Fruit fly (Drosophila melanogaster) whole organism, embryonic: ENCODE data around the gene Art8.

ENCODE experiments used
- Ada2b ChIP-seq: fragments of 200-800 bp; sonication (Bioruptor generic); IDR thresholded peaks from 2 replicates; pipeline ENCODE4 v1.3.6; 2022; ENCODE audit warnings: missing biosample characterization, missing genetic modification characterization
- Atf3 ChIP-seq: fragments of 200-800 bp; sonication (Bioruptor generic); optimal IDR thresholded peaks from 3 replicates; lab custom pipeline; 2016; ENCODE audit warnings: missing biosample characterization, missing genetic modification characterization
- B-H2 ChIP-seq: fragments of 200-800 bp; sonication (Bioruptor generic); optimal IDR thresholded peaks from 2 replicates; lab custom pipeline; 2018; ENCODE audit warnings: missing biosample characterization, mild to moderate bottlenecking, missing genetic modification characterization
- Bdp1 ChIP-seq: fragments of 200-800 bp; sonication (Bioruptor generic); optimal IDR thresholded peaks from 3 replicates; lab custom pipeline; 2016; ENCODE audit warnings: missing biosample characterization, missing genetic modification characterization
- Blimp-1 ChIP-seq: fragments of 200-800 bp; sonication (Bioruptor generic); optimal IDR thresholded peaks from 3 replicates; lab custom pipeline; 2018; ENCODE audit warnings: missing biosample characterization, missing genetic modification characterization, mild to moderate bottlenecking, moderate library complexity, missing genetic modification reagents
- CG10959 ChIP-seq: fragments of 200-800 bp; sonication (Bioruptor generic); IDR thresholded peaks from 2 replicates; pipeline ENCODE4 v1.3.6; 2022; ENCODE audit warnings: missing biosample characterization, missing genetic modification characterization
- CG10979 ChIP-seq: fragments of 200-800 bp; sonication (Bioruptor generic); optimal IDR thresholded peaks from 2 replicates; lab custom pipeline; 2018; ENCODE audit warnings: missing biosample characterization, mild to moderate bottlenecking, missing genetic modification characterization, moderate library complexity
- CG11398 ChIP-seq: fragments of 200-800 bp; sonication (Bioruptor generic); optimal IDR thresholded peaks from 2 replicates; lab custom pipeline; 2016; ENCODE audit warnings: missing biosample characterization, missing genetic modification characterization
- CG11695 ChIP-seq: fragments of 200-800 bp; sonication (Bioruptor generic); IDR thresholded peaks from 3 replicates; pipeline ENCODE4 v1.3.6; 2022; ENCODE audit warnings: missing biosample characterization, missing genetic modification characterization
- CG11723 ChIP-seq: fragments of 200-800 bp; sonication (Bioruptor generic); optimal IDR thresholded peaks from 2 replicates; lab custom pipeline; 2017; ENCODE audit warnings: missing biosample characterization, mild to moderate bottlenecking, missing genetic modification characterization
- CG12236 ChIP-seq: fragments of 200-800 bp; sonication (Bioruptor generic); optimal IDR thresholded peaks from 2 replicates; lab custom pipeline; 2016; ENCODE audit warnings: missing biosample characterization, missing genetic modification characterization
- CG12299 ChIP-seq: fragments of 200-800 bp; sonication (Bioruptor generic); optimal IDR thresholded peaks from 2 replicates; lab custom pipeline; 2018; ENCODE audit warnings: missing biosample characterization, mild to moderate bottlenecking, missing genetic modification characterization
- CG12744 ChIP-seq: fragments of 200-800 bp; sonication (Bioruptor generic); optimal IDR thresholded peaks from 2 replicates; lab custom pipeline; 2016; ENCODE audit warnings: missing biosample characterization, missing genetic modification characterization
- CG13424 ChIP-seq: fragments of 200-800 bp; sonication (Bioruptor generic); optimal IDR thresholded peaks from 2 replicates; lab custom pipeline; 2019; ENCODE audit warnings: missing biosample characterization, mild to moderate bottlenecking, missing genetic modification characterization, moderate library complexity
- CG13894 ChIP-seq: fragments of 200-800 bp; sonication (Bioruptor generic); optimal IDR thresholded peaks from 3 replicates; lab custom pipeline; 2018; ENCODE audit warnings: missing biosample characterization, mild to moderate bottlenecking, missing genetic modification characterization, moderate library complexity
- CG14441 ChIP-seq: fragments of 200-800 bp; sonication (Bioruptor generic); IDR thresholded peaks from 2 replicates; pipeline ENCODE4 v1.3.6; 2022; ENCODE audit warnings: missing biosample characterization, missing genetic modification characterization
- CG15696 ChIP-seq: fragments of 200-800 bp; sonication (Bioruptor generic); optimal IDR thresholded peaks from 2 replicates; lab custom pipeline; 2019; ENCODE audit warnings: missing biosample characterization, mild to moderate bottlenecking, missing genetic modification characterization, moderate library complexity
- CG17912 ChIP-seq: fragments of 200-800 bp; sonication (Bioruptor generic); optimal IDR thresholded peaks from 2 replicates; lab custom pipeline; 2018; ENCODE audit warnings: missing biosample characterization, mild to moderate bottlenecking, missing genetic modification characterization
- CG18262 ChIP-seq: fragments of 200-800 bp; optimal IDR thresholded peaks from 3 replicates; lab custom pipeline; 2019; ENCODE audit warnings: missing biosample characterization, mild to moderate bottlenecking, missing genetic modification characterization, moderate library complexity
- CG18764 ChIP-seq: fragments of 200-800 bp; sonication (Bioruptor generic); optimal IDR thresholded peaks from 3 replicates; lab custom pipeline; 2016; ENCODE audit warnings: missing biosample characterization, missing genetic modification characterization
- CG2116 ChIP-seq: fragments of 200-800 bp; sonication (Bioruptor generic); optimal IDR thresholded peaks from 3 replicates; lab custom pipeline; 2018; ENCODE audit warnings: missing biosample characterization, mild to moderate bottlenecking, missing genetic modification characterization
- CG33557 ChIP-seq: fragments of 200-800 bp; sonication (Bioruptor generic); optimal IDR thresholded peaks from 2 replicates; lab custom pipeline; 2019; ENCODE audit warnings: missing biosample characterization, mild to moderate bottlenecking, missing genetic modification characterization, moderate library complexity
- CG34422 ChIP-seq: fragments of 200-800 bp; sonication (Bioruptor generic); IDR thresholded peaks from 3 replicates; pipeline ENCODE4 v1.3.6; 2022; ENCODE audit warnings: missing biosample characterization, missing genetic modification characterization
- CG4360 ChIP-seq: fragments of 200-800 bp; sonication (Bioruptor generic); IDR thresholded peaks from 2 replicates; pipeline ENCODE4 v1.3.6; 2022; ENCODE audit warnings: missing biosample characterization, missing genetic modification characterization
- CG4617 ChIP-seq: fragments of 200-800 bp; sonication (Bioruptor generic); optimal IDR thresholded peaks from 3 replicates; lab custom pipeline; 2016; ENCODE audit warnings: missing biosample characterization, missing genetic modification characterization, borderline replicate concordance
- CG6683 ChIP-seq: fragments of 200-800 bp; sonication (Bioruptor generic); optimal IDR thresholded peaks from 2 replicates; lab custom pipeline; 2017; ENCODE audit warnings: missing biosample characterization, mild to moderate bottlenecking, missing genetic modification characterization, missing genetic modification reagents
- CG6765 ChIP-seq: fragments of 200-800 bp; sonication (Bioruptor generic); optimal IDR thresholded peaks from 3 replicates; lab custom pipeline; 2017; ENCODE audit warnings: missing biosample characterization, mild to moderate bottlenecking, missing genetic modification characterization
- CG6854 ChIP-seq: fragments of 200-800 bp; sonication (Bioruptor generic); optimal IDR thresholded peaks from 3 replicates; lab custom pipeline; 2017; ENCODE audit warnings: missing biosample characterization, mild to moderate bottlenecking, missing genetic modification characterization
- CG7271 ChIP-seq: fragments of 200-800 bp; sonication (Bioruptor generic); optimal IDR thresholded peaks from 2 replicates; lab custom pipeline; 2018; ENCODE audit warnings: missing biosample characterization, mild to moderate bottlenecking, missing genetic modification characterization, moderate library complexity
- CG7556 ChIP-seq: fragments of 200-800 bp; sonication (Bioruptor generic); optimal IDR thresholded peaks from 2 replicates; lab custom pipeline; 2017; ENCODE audit warnings: missing biosample characterization, mild to moderate bottlenecking, missing genetic modification characterization
- CG8388 ChIP-seq: fragments of 200-800 bp; sonication (Bioruptor generic); optimal IDR thresholded peaks from 2 replicates; lab custom pipeline; 2019; ENCODE audit warnings: missing biosample characterization, mild to moderate bottlenecking, missing genetic modification characterization, moderate library complexity
- Doc3 ChIP-seq: fragments of 200-800 bp; sonication (Bioruptor generic); IDR thresholded peaks from 3 replicates; pipeline ENCODE4 v1.3.6; 2022; ENCODE audit warnings: missing biosample characterization, missing genetic modification characterization; ENCODE audit not compliant: partially characterized antibody
- Gug ChIP-seq: fragments of 200-800 bp; sonication (Bioruptor generic); IDR thresholded peaks from 4 replicates; pipeline ENCODE4 v1.3.6; 2022; ENCODE audit warnings: missing biosample characterization, missing genetic modification characterization
- Jarid2 ChIP-seq: fragments of 200-800 bp; sonication (Bioruptor generic); optimal IDR thresholded peaks from 3 replicates; lab custom pipeline; 2017; ENCODE audit warnings: mild to moderate bottlenecking, missing biosample characterization, missing genetic modification reagents, missing genetic modification characterization
- Max ChIP-seq: fragments of 200-800 bp; sonication (Bioruptor generic); optimal IDR thresholded peaks from 2 replicates; lab custom pipeline; 2016; ENCODE audit warnings: missing biosample characterization, mild to moderate bottlenecking, missing genetic modification characterization
- Poxn ChIP-seq: fragments of 200-800 bp; sonication (Bioruptor generic); IDR thresholded peaks from 2 replicates; pipeline ENCODE4 v1.3.6; 2022; ENCODE audit warnings: missing biosample characterization, missing genetic modification characterization
- cad ChIP-seq: fragments of >200 bp; optimal IDR thresholded peaks from 2 replicates; lab custom pipeline; 2017; ENCODE audit warnings: missing biosample characterization, missing genetic modification characterization
- dan ChIP-seq: fragments of 200-800 bp; sonication (Bioruptor generic); IDR thresholded peaks from 2 replicates; pipeline ENCODE4 v1.3.6; 2022; ENCODE audit warnings: missing biosample characterization, missing genetic modification characterization
- gsb-n ChIP-seq: fragments of 200-800 bp; sonication (Bioruptor generic); optimal IDR thresholded peaks from 3 replicates; lab custom pipeline; 2018; ENCODE audit warnings: missing biosample characterization, mild to moderate bottlenecking, missing genetic modification characterization
- ind ChIP-seq: fragments of 200-800 bp; sonication (Bioruptor generic); optimal IDR thresholded peaks from 3 replicates; lab custom pipeline; 2016; ENCODE audit warnings: missing biosample characterization, missing genetic modification characterization
- insv ChIP-seq, 2 experiments: fragments of 200-800 bp; sonication (Bioruptor generic); optimal IDR thresholded peaks; 3 replicates each; lab custom pipeline; 2016 to 2018; ENCODE audit warnings: missing biosample characterization in 2 of 2, missing genetic modification characterization in 2 of 2
- knrl ChIP-seq: fragments of 200-800 bp; sonication (Bioruptor generic); IDR thresholded peaks from 3 replicates; pipeline ENCODE4 v1.3.6; 2022; ENCODE audit warnings: missing biosample characterization, missing genetic modification characterization; ENCODE audit not compliant: partially characterized antibody
- mld ChIP-seq: fragments of 200-800 bp; sonication (Bioruptor generic); IDR thresholded peaks from 3 replicates; pipeline ENCODE4 v1.3.6; 2022; ENCODE audit warnings: missing biosample characterization, missing genetic modification characterization; ENCODE audit not compliant: partially characterized antibody
- nerfin-1 ChIP-seq: fragments of 200-800 bp; sonication (Bioruptor generic); optimal IDR thresholded peaks from 3 replicates; lab custom pipeline; 2019; ENCODE audit warnings: missing biosample characterization, mild to moderate bottlenecking, missing genetic modification characterization, moderate library complexity
- onecut ChIP-seq: fragments of 200-800 bp; sonication (Bioruptor generic); IDR thresholded peaks from 2 replicates; pipeline ENCODE4 v1.3.6; 2022; ENCODE audit warnings: missing biosample characterization, missing genetic modification characterization
- row ChIP-seq: fragments of 200-800 bp; sonication (Bioruptor generic); IDR thresholded peaks from 3 replicates; pipeline ENCODE4 v1.3.6; 2022; ENCODE audit warnings: missing biosample characterization, missing genetic modification characterization
- so ChIP-seq: fragments of 200-800 bp; sonication (Bioruptor generic); IDR thresholded peaks from 3 replicates; pipeline ENCODE4 v1.3.6; 2022; ENCODE audit warnings: missing biosample characterization, missing genetic modification characterization
- zen2 ChIP-seq: fragments of 200-800 bp; sonication (Bioruptor generic); IDR thresholded peaks from 3 replicates; pipeline ENCODE4 v1.3.6; 2022; ENCODE audit warnings: missing biosample characterization, missing genetic modification characterization; ENCODE audit not compliant: partially characterized antibody

Art8 gene

dm6 chr2L:11057333-11058110 is 46.6 kb upstream of the Art8 start (continued):
- no peak for TF ChIP-seq zen2
- TF ChIP-seq so (GFP tag; lab: Robert Waterston, UW), result peak; percentile 74
- TF ChIP-seq Blimp-1 (GFP tag; lab: Kevin White, UChicago), result peak; percentile 59
- TF ChIP-seq insv (GFP tag; optimal IDR thresholded peaks at IDR 0.05; lab: Kevin White, UChicago), result peak in 1 of 2 experiments; percentile 3
- no peak for TF ChIP-seq mld (GFP tag; lab: Robert Waterston, UW)
- peak; percentile 46 for TF ChIP-seq Bdp1 (GFP tag; lab: Kevin White, UChicago)
- TF ChIP-seq CG13894 (tag; lab: Kevin White, UChicago), result no peak
- peak; percentile 40; the same call in 2 of the 3 replicates for TF ChIP-seq CG34422 (GFP tag; lab: Robert Waterston, UW)
- TF ChIP-seq CG2116 (GFP tag; lab: Kevin White, UChicago), result peak; percentile 49
- TF ChIP-seq CG4360 (GFP tag; lab: Robert Waterston, UW), result no peak
- peak; percentile 19 for TF ChIP-seq B-H2
- TF ChIP-seq Poxn (GFP tag; lab: Robert Waterston, UW), result peak; percentile 28; the same call in 1 of the 2 replicates
- TF ChIP-seq CG11695, result peak; percentile 63
- TF ChIP-seq CG18764 (GFP tag; lab: Kevin White, UChicago), result no peak
- peak; percentile 79 for TF ChIP-seq CG6854 (GFP tag; lab: Kevin White, UChicago)
- TF ChIP-seq CG11398 (GFP tag; lab: Kevin White, UChicago), result peak; percentile 29
- TF ChIP-seq CG8388, result peak; percentile 71
- peak; percentile 92 for TF ChIP-seq CG18262 (tag; lab: Kevin White, UChicago)
- TF ChIP-seq Gug (GFP tag; lab: Robert Waterston, UW), result peak; percentile 80
- peak; percentile 56 for TF ChIP-seq CG11723 (GFP tag; lab: Kevin White, UChicago)
- peak; percentile 59 for TF ChIP-seq CG12236 (GFP tag; lab: Kevin White, UChicago)
- peak; percentile 67 for TF ChIP-seq CG33557 (GFP tag; lab: Kevin White, UChicago)
- peak; percentile 40 for TF ChIP-seq ind (GFP tag; lab: Kevin White, UChicago)
- peak; percentile 64 for TF ChIP-seq Ada2b (GFP tag; lab: Robert Waterston, UW)
- TF ChIP-seq CG6683 (GFP tag; lab: Kevin White, UChicago), result peak; percentile 40
- peak; percentile 55 for TF ChIP-seq CG12299 (tag; lab: Kevin White, UChicago)
- TF ChIP-seq CG12744 (GFP tag; lab: Kevin White, UChicago), result peak; percentile 42
- peak; percentile 33 for TF ChIP-seq Max (GFP tag; lab: Kevin White, UChicago)
- no peak for TF ChIP-seq CG15696
- TF ChIP-seq CG4617 (GFP tag; lab: Kevin White, UChicago), result peak; percentile 53
- no peak for TF ChIP-seq Doc3 (GFP tag; lab: Robert Waterston, UW)
- TF ChIP-seq cad (GFP tag; lab: Kevin White, UChicago), result no peak
- peak; percentile 94 for TF ChIP-seq row (GFP tag; lab: Robert Waterston, UW)
- TF ChIP-seq dan (GFP tag; lab: Robert Waterston, UW), result no peak
- TF ChIP-seq CG14441 (GFP tag; lab: Robert Waterston, UW), result peak; percentile 59
- peak; percentile 73 for TF ChIP-seq CG13424
- TF ChIP-seq onecut, result peak; percentile 36; the same call in 1 of the 2 replicates
- peak; percentile 63 for TF ChIP-seq nerfin-1 (tag; lab: Kevin White, UChicago)
- TF ChIP-seq knrl (GFP tag; lab: Robert Waterston, UW), result no peak
- TF ChIP-seq gsb-n (tag; lab: Kevin White, UChicago), result peak; percentile 50
- TF ChIP-seq CG7556 (GFP tag; lab: Kevin White, UChicago), result peak; percentile 89
- TF ChIP-seq Atf3 (GFP tag; lab: Kevin White, UChicago), result peak; percentile 29
- peak; percentile 87 for TF ChIP-seq Jarid2 (GFP tag; lab: Kevin White, UChicago)
- TF ChIP-seq CG6765, result peak; percentile 49
- TF ChIP-seq CG7271 (tag; lab: Kevin White, UChicago), result no peak
- peak; percentile 49; the same call in 1 of the 2 replicates for TF ChIP-seq CG10959 (GFP tag; lab: Robert Waterston, UW)
- TF ChIP-seq CG10979 (tag; lab: Kevin White, UChicago), result peak; percentile 90
- no peak for TF ChIP-seq CG17912 (GFP tag; lab: Kevin White, UChicago)
